Fruit fly (Drosophila melanogaster) whole organism, embryonic: ENCODE results near the gene BOD1.

Experiments used
- CG10147 ChIP-seq: fragments of 200-800 bp; sonication (Bioruptor generic); optimal IDR thresholded peaks from 2 replicates; lab custom pipeline; 2019; ENCODE audit warnings: missing biosample characterization, mild to moderate bottlenecking, missing genetic modification characterization, moderate library complexity
- CG12071 ChIP-seq: fragments of 200-800 bp; sonication (Bioruptor generic); optimal IDR thresholded peaks from 3 replicates; lab custom pipeline; 2018; ENCODE audit warnings: missing biosample characterization, mild to moderate bottlenecking, missing genetic modification characterization
- CG12391 ChIP-seq: fragments of 200-800 bp; sonication (Bioruptor generic); optimal IDR thresholded peaks from 3 replicates; lab custom pipeline; 2018; ENCODE audit warnings: missing biosample characterization, mild to moderate bottlenecking, missing genetic modification characterization, moderate library complexity
- CG12942 ChIP-seq: fragments of 200-800 bp; sonication (Bioruptor generic); optimal IDR thresholded peaks from 3 replicates; lab custom pipeline; 2016; ENCODE audit warnings: missing biosample characterization, missing genetic modification characterization
- CG15696 ChIP-seq: fragments of 200-800 bp; sonication (Bioruptor generic); optimal IDR thresholded peaks from 2 replicates; lab custom pipeline; 2019; ENCODE audit warnings: missing biosample characterization, mild to moderate bottlenecking, missing genetic modification characterization, moderate library complexity
- CG16813 ChIP-seq: fragments of 200-800 bp; sonication (Bioruptor generic); IDR thresholded peaks from 3 replicates; pipeline ENCODE4 v1.3.6; 2022; ENCODE audit warnings: missing biosample characterization, missing genetic modification characterization; ENCODE audit not compliant: partially characterized antibody
- CG2129 ChIP-seq: fragments of 200-800 bp; sonication (Bioruptor generic); IDR thresholded peaks from 2 replicates; pipeline ENCODE4 v1.3.6; 2022; ENCODE audit warnings: missing biosample characterization, missing genetic modification characterization; ENCODE audit not compliant: partially characterized antibody
- CG2712 ChIP-seq: fragments of 200-800 bp; optimal IDR thresholded peaks from 3 replicates; lab custom pipeline; 2019; ENCODE audit warnings: missing biosample characterization, mild to moderate bottlenecking, missing genetic modification characterization, moderate library complexity
- CG2889 ChIP-seq: fragments of 200-800 bp; sonication (Bioruptor generic); IDR thresholded peaks from 3 replicates; pipeline ENCODE4 v1.3.6; 2022; ENCODE audit warnings: missing biosample characterization, missing genetic modification characterization
- CG3065 ChIP-seq: fragments of 200-800 bp; sonication (Bioruptor generic); optimal IDR thresholded peaks from 2 replicates; lab custom pipeline; 2016; ENCODE audit warnings: missing biosample characterization, missing genetic modification characterization
- CG31388 ChIP-seq: fragments of 200-800 bp; sonication (Bioruptor generic); optimal IDR thresholded peaks from 2 replicates; lab custom pipeline; 2016; ENCODE audit warnings: missing biosample characterization, missing genetic modification characterization
- CG33213 ChIP-seq: fragments of 200-800 bp; sonication (Bioruptor generic); optimal IDR thresholded peaks from 3 replicates; lab custom pipeline; 2016; ENCODE audit warnings: missing biosample characterization, missing genetic modification characterization
- CG33557 ChIP-seq: fragments of 200-800 bp; sonication (Bioruptor generic); optimal IDR thresholded peaks from 2 replicates; lab custom pipeline; 2019; ENCODE audit warnings: missing biosample characterization, mild to moderate bottlenecking, missing genetic modification characterization, moderate library complexity
- CG34224 ChIP-seq: fragments of 200-800 bp; sonication (Bioruptor generic); IDR thresholded peaks from 3 replicates; pipeline ENCODE4 v1.3.6; 2022; ENCODE audit warnings: missing biosample characterization, missing genetic modification characterization; ENCODE audit not compliant: partially characterized antibody
- CG4282 ChIP-seq: fragments of 200-800 bp; sonication (Bioruptor generic); optimal IDR thresholded peaks from 2 replicates; lab custom pipeline; 2016; ENCODE audit warnings: missing biosample characterization, missing genetic modification characterization
- CG4617 ChIP-seq: fragments of 200-800 bp; sonication (Bioruptor generic); optimal IDR thresholded peaks from 3 replicates; lab custom pipeline; 2016; ENCODE audit warnings: missing biosample characterization, missing genetic modification characterization, borderline replicate concordance
- CG7357 ChIP-seq: fragments of 200-800 bp; sonication (Bioruptor generic); IDR thresholded peaks from 3 replicates; pipeline ENCODE4 v1.3.6; 2022; ENCODE audit warnings: missing biosample characterization, missing genetic modification characterization
- CG8478 ChIP-seq: fragments of >200 bp; optimal IDR thresholded peaks from 2 replicates; lab custom pipeline; 2018
- CG9437 ChIP-seq: fragments of 200-800 bp; sonication (Bioruptor generic); optimal IDR thresholded peaks from 2 replicates; lab custom pipeline; 2018; ENCODE audit warnings: missing biosample characterization, mild to moderate bottlenecking, missing genetic modification characterization
- CoRest ChIP-seq: fragments of 200-800 bp; sonication (Bioruptor generic); optimal IDR thresholded peaks from 3 replicates; lab custom pipeline; 2018; ENCODE audit warnings: missing biosample characterization, mild to moderate bottlenecking, missing genetic modification characterization, moderate library complexity
- Dek ChIP-seq: fragments of 200-800 bp; sonication (Bioruptor generic); optimal IDR thresholded peaks from 3 replicates; lab custom pipeline; 2019; ENCODE audit warnings: missing biosample characterization, mild to moderate bottlenecking, missing genetic modification characterization, moderate library complexity
- Dip2 ChIP-seq: fragments of 200-800 bp; sonication (Bioruptor generic); IDR thresholded peaks from 2 replicates; pipeline ENCODE4 v1.3.6; 2022; ENCODE audit warnings: missing biosample characterization, missing genetic modification characterization
- Dref ChIP-seq: fragments of 200-800 bp; sonication (Bioruptor generic); IDR thresholded peaks from 2 replicates; pipeline ENCODE4 v1.3.6; 2022; ENCODE audit warnings: missing biosample characterization, missing genetic modification characterization
- H15 ChIP-seq: fragments of 200-800 bp; sonication (Bioruptor generic); IDR thresholded peaks from 3 replicates; pipeline ENCODE4 v1.3.6; 2022; ENCODE audit warnings: missing biosample characterization, missing genetic modification characterization
- HLH3B ChIP-seq: fragments of 200-800 bp; sonication (Bioruptor generic); IDR thresholded peaks from 2 replicates; pipeline ENCODE4 v1.3.6; 2022; ENCODE audit warnings: missing biosample characterization, missing genetic modification characterization
- HmgD ChIP-seq: fragments of 200-800 bp; sonication (Bioruptor generic); optimal IDR thresholded peaks from 3 replicates; lab custom pipeline; 2016; ENCODE audit warnings: missing biosample characterization, missing genetic modification characterization
- Med ChIP-seq: fragments of 200-800 bp; sonication (Bioruptor generic); peaks from one replicate; lab custom pipeline; 2016; ENCODE audit warnings: missing biosample characterization, missing genetic modification characterization, mild to moderate bottlenecking, inconsistent platforms, moderate library complexity
- Mes4 ChIP-seq: fragments of 200-800 bp; sonication (Bioruptor generic); optimal IDR thresholded peaks from 2 replicates; lab custom pipeline; 2016; ENCODE audit warnings: missing biosample characterization, missing genetic modification characterization
- Myb ChIP-seq: fragments of 200-800 bp; sonication (Bioruptor generic); optimal IDR thresholded peaks from 2 replicates; lab custom pipeline; 2016; ENCODE audit warnings: missing biosample characterization, missing genetic modification characterization
- Neu2 ChIP-seq: fragments of 200-800 bp; sonication (Bioruptor generic); optimal IDR thresholded peaks from 3 replicates; lab custom pipeline; 2016; ENCODE audit warnings: missing biosample characterization, missing genetic modification characterization, borderline replicate concordance
- Side ChIP-seq: fragments of 200-800 bp; sonication (Bioruptor generic); optimal IDR thresholded peaks from 2 replicates; lab custom pipeline; 2016; ENCODE audit warnings: missing biosample characterization, missing genetic modification characterization
- ap ChIP-seq: fragments of 200-800 bp; sonication (Bioruptor generic); IDR thresholded peaks from 2 replicates; pipeline ENCODE4 v1.3.6; 2022; ENCODE audit warnings: missing biosample characterization, missing genetic modification characterization
- ato ChIP-seq: fragments of 200-800 bp; sonication (Bioruptor generic); IDR thresholded peaks from 2 replicates; pipeline ENCODE4 v1.3.6; 2022; ENCODE audit warnings: missing biosample characterization, missing genetic modification characterization; ENCODE audit not compliant: partially characterized antibody
- en ChIP-seq: fragments of 200-800 bp; sonication (Bioruptor generic); optimal IDR thresholded peaks from 2 replicates; lab custom pipeline; 2016; ENCODE audit warnings: missing biosample characterization, missing genetic modification characterization
- ewg ChIP-seq: fragments of 200-800 bp; sonication (Bioruptor generic); optimal IDR thresholded peaks from 3 replicates; lab custom pipeline; 2017; ENCODE audit warnings: mild to moderate bottlenecking, missing biosample characterization, missing genetic modification reagents, missing genetic modification characterization
- jigr1 ChIP-seq: fragments of 200-800 bp; sonication (Bioruptor generic); IDR thresholded peaks from 3 replicates; pipeline ENCODE4 v1.3.6; 2022; ENCODE audit warnings: missing biosample characterization, missing genetic modification characterization
- lov ChIP-seq, 2 experiments: fragments of 200-800 bp in 1 of 2; fragments of >200 bp in 1 of 2; sonication (Bioruptor generic) in 1 of 2; IDR thresholded peaks in 1 of 2; optimal IDR thresholded peaks in 1 of 2; 2 replicates in 1 of 2; 3 replicates in 1 of 2; pipeline versions ENCODE4 v1.3.6 to Lab custom; 2017 to 2022; ENCODE audit warnings: missing biosample characterization in 1 of 2, missing genetic modification characterization in 1 of 2
- nom ChIP-seq: fragments of 200-800 bp; sonication (Bioruptor generic); optimal IDR thresholded peaks from 2 replicates; lab custom pipeline; 2017; ENCODE audit warnings: missing biosample characterization, missing genetic modification characterization, mild to moderate bottlenecking, moderate library complexity, missing genetic modification reagents
- phol ChIP-seq: fragments of 200-800 bp; sonication (Bioruptor generic); optimal IDR thresholded peaks from 3 replicates; lab custom pipeline; 2018; ENCODE audit warnings: missing biosample characterization, mild to moderate bottlenecking, missing genetic modification characterization, moderate library complexity
- repo ChIP-seq: fragments of 200-800 bp; sonication (Bioruptor generic); optimal IDR thresholded peaks from 2 replicates; lab custom pipeline; 2016; ENCODE audit warnings: missing biosample characterization, missing genetic modification characterization
- sens ChIP-seq: fragments of 200-800 bp; sonication (Bioruptor generic); peaks from one replicate; lab custom pipeline; 2016; ENCODE audit warnings: missing biosample characterization, missing genetic modification characterization
- sim ChIP-seq: fragments of 200-800 bp; sonication (Bioruptor generic); IDR thresholded peaks from 2 replicates; pipeline ENCODE4 v1.3.6; 2022; ENCODE audit warnings: missing biosample characterization, missing genetic modification characterization
- sug ChIP-seq: fragments of 200-800 bp; optimal IDR thresholded peaks from 2 replicates; lab custom pipeline; 2019; ENCODE audit warnings: missing biosample characterization, mild to moderate bottlenecking, missing genetic modification characterization, moderate library complexity
- tin ChIP-seq: fragments of 200-800 bp; sonication (Bioruptor generic); optimal IDR thresholded peaks from 3 replicates; lab custom pipeline; 2016; ENCODE audit warnings: missing biosample characterization, missing genetic modification characterization
- tio ChIP-seq: fragments of 200-800 bp; sonication (Bioruptor generic); optimal IDR thresholded peaks from 2 replicates; lab custom pipeline; 2017; ENCODE audit warnings: missing biosample characterization, missing genetic modification characterization, inconsistent platforms
- tll ChIP-seq, 2 experiments: fragments of 200-800 bp in 1 of 2; fragments of >200 bp in 1 of 2; sonication (Bioruptor generic) in 1 of 2; optimal IDR thresholded peaks; 2 replicates each; lab custom pipeline; 2017 to 2019; ENCODE audit warnings: missing biosample characterization in 2 of 2, missing genetic modification characterization in 2 of 2, mild to moderate bottlenecking in 1 of 2, moderate library complexity in 1 of 2
- unc-4 ChIP-seq: fragments of 200-800 bp; sonication (Bioruptor generic); IDR thresholded peaks from 2 replicates; pipeline ENCODE4 v1.3.6; 2022; ENCODE audit warnings: missing biosample characterization, missing genetic modification characterization; ENCODE audit not compliant: partially characterized antibody
- zf30C ChIP-seq: fragments of 200-800 bp; sonication (Bioruptor generic); optimal IDR thresholded peaks from 3 replicates; lab custom pipeline; 2018; ENCODE audit warnings: missing biosample characterization, mild to moderate bottlenecking, missing genetic modification characterization

BOD1 gene

DNA sequence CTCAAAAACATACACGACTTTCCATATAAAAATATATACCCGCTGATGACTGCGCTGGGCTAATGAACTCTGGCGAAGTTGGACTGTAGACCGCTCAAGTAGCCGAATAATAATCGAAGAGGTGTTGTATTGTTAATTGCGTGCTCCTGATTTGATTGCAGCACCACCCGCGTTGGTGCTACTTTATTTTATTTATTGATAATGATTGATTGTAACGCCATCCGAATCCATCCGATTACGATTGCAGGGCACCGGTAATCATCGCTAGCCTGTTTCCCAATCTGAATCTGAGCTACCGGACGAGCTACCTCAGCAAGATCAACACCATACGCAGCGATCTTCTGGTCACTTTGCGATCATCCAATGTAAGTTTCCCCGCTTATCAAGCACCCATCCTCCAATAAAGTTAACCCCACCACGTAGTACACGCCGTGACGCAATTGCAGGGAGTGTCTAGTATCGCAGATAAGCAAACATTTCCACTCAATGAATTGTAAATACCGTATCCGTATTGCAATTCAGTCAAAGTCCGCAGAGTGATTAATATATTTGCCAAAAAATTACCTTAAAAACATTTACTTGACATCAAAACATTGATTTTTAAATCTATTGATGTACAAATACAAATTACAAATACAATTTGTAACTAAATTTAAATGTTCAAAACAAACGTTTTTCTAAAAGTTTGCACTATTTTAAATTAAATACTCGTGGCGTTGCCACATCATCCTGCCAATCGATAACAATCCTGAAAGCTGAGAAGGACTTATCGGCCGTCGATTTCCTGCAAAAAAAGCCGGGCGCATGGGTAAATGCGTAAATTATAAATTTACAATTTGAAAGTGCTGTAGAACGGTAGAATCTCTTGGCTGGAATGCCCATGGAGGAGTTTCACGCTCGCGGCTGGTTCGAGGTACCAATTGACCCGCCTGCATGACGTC is 8.8 kb upstream of the BOD1 start (continued):
- TF ChIP-seq sens (peak; percentile 56), H15 (GFP tag; lab: Robert Waterston, UW) (no peak), CG33213 (no peak), tin (no peak), en (GFP tag; lab: Kevin White, UChicago) (no peak), CG12391 (tag; lab: Kevin White, UChicago) (no peak), CG9437 (GFP tag; lab: Kevin White, UChicago) (no peak), Mes4 (GFP tag; lab: Kevin White, UChicago) (no peak), Dek (tag; lab: Kevin White, UChicago) (no peak), CG10147 (GFP tag; lab: Kevin White, UChicago) (no peak), sug (tag; lab: Kevin White, UChicago) (peak; percentile 94), CG3065 (no peak), ewg (GFP tag; lab: Kevin White, UChicago) (peak; percentile 29), Med (GFP tag; lab: Kevin White, UChicago) (peak; percentile 36), CG2889 (GFP tag; lab: Robert Waterston, UW) (no peak), HmgD (GFP tag; lab: Kevin White, UChicago) (no peak), HLH3B (GFP tag; lab: Robert Waterston, UW) (no peak), zf30C (GFP tag; lab: Kevin White, UChicago) (no peak), CG8478 (lab: Kevin White, UChicago) (no peak), repo (GFP tag; lab: Kevin White, UChicago) (no peak), Side (GFP tag; lab: Kevin White, UChicago) (no peak), CG12942 (GFP tag; lab: Kevin White, UChicago) (no peak), Dref (GFP tag; lab: Robert Waterston, UW) (peak; percentile 59), ato (GFP tag; lab: Robert Waterston, UW) (no peak), Dip2 (GFP tag; lab: Robert Waterston, UW) (no peak), tio (no peak), CG31388 (GFP tag; lab: Kevin White, UChicago) (no peak), CG2129 (no peak), phol (tag; lab: Kevin White, UChicago) (no peak), Neu2 (GFP tag; lab: Kevin White, UChicago) (no peak), jigr1 (GFP tag; lab: Robert Waterston, UW) (no peak), ap (no peak), CG2712 (tag; lab: Kevin White, UChicago) (no peak), Myb (GFP tag; lab: Kevin White, UChicago) (peak; percentile 29), CG15696 (tag; lab: Kevin White, UChicago) (no peak), CG7357 (GFP tag; lab: Robert Waterston, UW) (no peak), tll (GFP tag; optimal IDR thresholded peaks at IDR 0.05; lab: Kevin White, UChicago) (no peak), lov (optimal IDR thresholded peaks at IDR 0.05; lab: Kevin White, UChicago) (no peak), lov (GFP tag; IDR thresholded peaks at IDR 0.05; lab: Robert Waterston, UW) (no peak), CG33557 (no peak), unc-4 (0 out of 2 replicates have a peak, but pooled peaks have one; percentile 16), CG4617 (GFP tag; lab: Kevin White, UChicago) (no peak), nom (peak; percentile 31), CG4282 (GFP tag; lab: Kevin White, UChicago) (no peak), sim (no peak), CG16813 (GFP tag; lab: Robert Waterston, UW) (no peak), CG12071 (GFP tag; lab: Kevin White, UChicago) (no peak), CoRest (tag; lab: Kevin White, UChicago) (no peak), CG34224 (no peak)
